Worm (Caenorhabditis elegans): ENCODE measurements around the gene mex-5.

DNA sequence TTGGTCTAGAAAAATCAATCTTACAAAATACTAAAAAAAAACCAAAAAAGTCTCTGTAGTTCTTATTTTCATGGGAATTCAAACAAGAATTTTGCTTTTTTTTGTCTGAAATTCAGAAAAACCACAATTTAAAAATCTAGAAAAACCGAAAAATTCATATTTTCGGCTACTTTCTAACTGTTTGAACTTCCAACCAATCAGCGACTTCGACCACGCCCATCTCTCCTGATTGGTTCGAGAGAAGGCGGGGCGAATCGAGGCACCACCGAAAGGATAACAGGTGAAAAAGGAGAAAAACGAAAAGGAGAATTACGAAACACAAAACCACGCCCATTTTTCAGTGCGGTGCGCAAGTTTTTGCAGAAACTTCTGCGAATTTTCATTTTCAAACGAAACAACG, 48.7 kb upstream of the mex-5 start:
- TF ChIP-seq nfya-1 (tag; optimal IDR thresholded peaks at IDR 0.05; ENCODE audit: borderline replicate concordance, insufficient read depth) (no peak), nhr-80 (tag; optimal IDR thresholded peaks at IDR 0.05) (no peak), ceh-100 (GFP tag; IDR thresholded peaks at IDR 0.05) (no peak), madf-8 (GFP tag; conservative IDR thresholded peaks at IDR 0.05) (no peak), tlf-1 (GFP tag; optimal IDR thresholded peaks at IDR 0.05) (no peak), madf-6 (GFP tag; IDR thresholded peaks at IDR 0.05) (no peak), unc-62 (GFP tag; optimal IDR thresholded peaks at IDR 0.05) (no peak), ztf-3 (GFP tag; optimal IDR thresholded peaks at IDR 0.05) (no peak)
